ENCODE assay signal across 2 worm cellular contexts in genomic region chrV:9690728-9691127, ce11.
TF ChIP-seq lines count a peak whose summit lies in the region.

No protein-coding gene starts in this region.

TF ChIP-seq in whole organism, L1 larva, 84 proteins besides CTCF, POLR2A, EP300 and RAD21 (continued from another document):
- TF ChIP-seq lin-35 (GFP tag; optimal IDR thresholded peaks at IDR 0.05; lab: Kevin White, UChicago) (peak; percentile 42 to 59), blmp-1 (tag; optimal IDR thresholded peaks at IDR 0.05; lab: Kevin White, UChicago) (peak; percentile 99), ceh-90 (tag; optimal IDR thresholded peaks at IDR 0.05; lab: Kevin White, UChicago) (no peak), lsy-2 (tag; optimal IDR thresholded peaks at IDR 0.05; lab: Kevin White, UChicago) (peak; percentile 73 to 94), unc-62 (GFP tag; optimal IDR thresholded peaks at IDR 0.05; lab: Kevin White, UChicago) (no peak), lin-39 (tag; optimal IDR thresholded peaks at IDR 0.05; lab: Kevin White, UChicago) (peak; percentile 4), egl-27 (tag; optimal IDR thresholded peaks at IDR 0.05; lab: Kevin White, UChicago) (no peak), hlh-17 (GFP tag; optimal IDR thresholded peaks at IDR 0.05; lab: Kevin White, UChicago; ENCODE audit: borderline replicate concordance) (no peak), vab-15 (tag; optimal IDR thresholded peaks at IDR 0.05; lab: Kevin White, UChicago) (no peak), aha-1 (tag; optimal IDR thresholded peaks at IDR 0.05; lab: Kevin White, UChicago) (no peak), nhr-71 (tag; optimal IDR thresholded peaks at IDR 0.05; lab: Kevin White, UChicago) (no peak), unc-130 (tag; optimal IDR thresholded peaks at IDR 0.05; lab: Kevin White, UChicago) (peak; percentile 37), tbx-2 (tag; optimal IDR thresholded peaks at IDR 0.05; lab: Kevin White, UChicago) (no peak), nhr-90 (tag; optimal IDR thresholded peaks at IDR 0.05; lab: Kevin White, UChicago; ENCODE audit: poor library complexity) (peak; percentile 3), F16B12.6 (tag; optimal IDR thresholded peaks at IDR 0.05; lab: Kevin White, UChicago) (peak; percentile 93), xbp-1 (tag; optimal IDR thresholded peaks at IDR 0.05; lab: Kevin White, UChicago) (peak; percentile 39), ama-1 (optimal IDR thresholded peaks at IDR 0.05; lab: Kevin White, UChicago) (no peak), mdl-1 (tag; optimal IDR thresholded peaks at IDR 0.05; lab: Kevin White, UChicago) (peak in 1 of 2 experiments; percentile 40), snu-23 (GFP tag; optimal IDR thresholded peaks at IDR 0.05; lab: Kevin White, UChicago) (peak; percentile 65), dpl-1 (GFP tag; optimal IDR thresholded peaks at IDR 0.05; lab: Kevin White, UChicago) (peak; percentile 24 to 57 (median 38))

TF ChIP-seq in whole organism, L3 larva, 47 proteins besides CTCF, POLR2A, EP300 and RAD21 (continued from another document):
- TF ChIP-seq elt-1 (tag; optimal IDR thresholded peaks at IDR 0.05; lab: Kevin White, UChicago) (no peak), skn-1 (tag; optimal IDR thresholded peaks at IDR 0.05; lab: Kevin White, UChicago) (peak; percentile 22), snpc-4 (tag; optimal IDR thresholded peaks at IDR 0.05; lab: Kevin White, UChicago) (peak; percentile 18), nhr-23 (tag; optimal IDR thresholded peaks at IDR 0.05; lab: Kevin White, UChicago) (peak; percentile 41), mdl-1 (tag; optimal IDR thresholded peaks at IDR 0.05; lab: Kevin White, UChicago) (no peak), mml-1 (tag; optimal IDR thresholded peaks at IDR 0.05; lab: Kevin White, UChicago) (no peak), elt-2 (tag; optimal IDR thresholded peaks at IDR 0.05; lab: Kevin White, UChicago) (peak; percentile 11), ama-1 (optimal IDR thresholded peaks at IDR 0.05; lab: Kevin White, UChicago) (no peak), ztf-4 (tag; optimal IDR thresholded peaks at IDR 0.05; lab: Kevin White, UChicago) (no peak), nhr-11 (tag; optimal IDR thresholded peaks at IDR 0.05; lab: Kevin White, UChicago) (no peak), ceh-16 (tag; optimal IDR thresholded peaks at IDR 0.05; lab: Kevin White, UChicago) (no peak), lin-39 (tag; optimal IDR thresholded peaks at IDR 0.05; lab: Kevin White, UChicago) (no peak), nhr-25 (tag; optimal IDR thresholded peaks at IDR 0.05; lab: Kevin White, UChicago) (peak; percentile 51), pha-4 (tag; optimal IDR thresholded peaks at IDR 0.05; lab: Kevin White, UChicago) (peak; percentile 57), nhr-237 (tag; optimal IDR thresholded peaks at IDR 0.05; lab: Kevin White, UChicago) (no peak), unc-62 (GFP tag; optimal IDR thresholded peaks at IDR 0.05; lab: Kevin White, UChicago) (no peak), lin-15B (tag; optimal IDR thresholded peaks at IDR 0.05; lab: Kevin White, UChicago) (peak; percentile 41), nhr-77 (tag; optimal IDR thresholded peaks at IDR 0.05; lab: Kevin White, UChicago) (no peak)
